Fruit fly (Drosophila melanogaster): ENCODE measurements around the gene Cap-D3.

- TF ChIP-seq CG7045 (GFP tag; optimal IDR thresholded peaks at IDR 0.05) (no peak), pad (GFP tag; optimal IDR thresholded peaks at IDR 0.05) (no peak), cic (GFP tag; optimal IDR thresholded peaks at IDR 0.05) (no peak), CG33017 (tag; optimal IDR thresholded peaks at IDR 0.05) (no peak), CG5204 (GFP tag; optimal IDR thresholded peaks at IDR 0.05) (no peak), Mnt (GFP tag; optimal IDR thresholded peaks at IDR 0.05) (no peak), CG11617 (GFP tag; optimal IDR thresholded peaks at IDR 0.05) (no peak), CG12768 (GFP tag; optimal IDR thresholded peaks at IDR 0.05) (no peak), CG7101 (tag; optimal IDR thresholded peaks at IDR 0.05) (no peak), ovo (GFP tag; optimal IDR thresholded peaks at IDR 0.05) (no peak)
Measured at dm6 chr2L:5505130-5505529, 20.6 kb upstream of the Cap-D3 start.

Measured in whole organism, adult.